Worm (Caenorhabditis elegans) whole organism, L1 larva: Measurements from ENCODE around the gene grl-6.

Experiments used
- C16A3.4 ChIP-seq: fragments of 150-350 bp; optimal IDR thresholded peaks from 2 replicates; lab custom pipeline; 2014; ENCODE audit warnings: missing biosample characterization, missing genetic modification characterization
- C34B4.2 ChIP-seq: sonication (generic microtip); optimal IDR thresholded peaks from 2 replicates; lab custom pipeline; 2017; ENCODE audit warnings: mild to moderate bottlenecking, missing genetic modification characterization, missing compliant biosample characterization
- F16B12.6 ChIP-seq: fragments of 150-350 bp; optimal IDR thresholded peaks from 2 replicates; lab custom pipeline; 2014; ENCODE audit warnings: missing biosample characterization, missing genetic modification characterization
- Y116A8C.19 ChIP-seq: sonication (generic microtip); optimal IDR thresholded peaks from 2 replicates; lab custom pipeline; 2016; ENCODE audit warnings: missing compliant biosample characterization, missing genetic modification characterization, borderline replicate concordance
- aha-1 ChIP-seq: fragments of 150-350 bp; optimal IDR thresholded peaks from 2 replicates; lab custom pipeline; 2014; ENCODE audit warnings: missing biosample characterization, missing genetic modification characterization
- alr-1 ChIP-seq: fragments of 200-800 bp; sonication (Bioruptor generic); optimal IDR thresholded peaks from 2 replicates; lab custom pipeline; 2018; ENCODE audit warnings: borderline replicate concordance, mild to moderate bottlenecking, missing genetic modification characterization, missing compliant biosample characterization
- ama-1 ChIP-seq: fragments of 150-350 bp; optimal IDR thresholded peaks from 2 replicates; lab custom pipeline; 2014
- ceh-8 ChIP-seq: fragments of 200-800 bp; sonication (Bioruptor generic); optimal IDR thresholded peaks from 2 replicates; lab custom pipeline; 2018; ENCODE audit warnings: mild to moderate bottlenecking, missing genetic modification characterization, moderate library complexity, missing compliant biosample characterization
- ceh-82 ChIP-seq, 3 experiments: fragments of 150-350 bp in 1 of 3; sonication (generic microtip) in 2 of 3; optimal IDR thresholded peaks; 2 replicates each; lab custom pipeline; 2014 to 2017; ENCODE audit warnings: missing biosample characterization in 3 of 3, missing genetic modification characterization in 3 of 3
- ceh-88 ChIP-seq: fragments of 200-800 bp; sonication (Bioruptor generic); IDR thresholded peaks from 2 replicates; pipeline ENCODE4 v1.3.6; 2022; ENCODE audit warnings: missing genetic modification characterization, missing compliant biosample characterization
- efl-1 ChIP-seq, 4 experiments: fragments of 150-350 bp; optimal IDR thresholded peaks in 3 of 4; peaks in 1 of 4; 1 replicate in 1 of 4; 2 replicates in 3 of 4; lab custom pipeline; 2014; ENCODE audit warnings: missing biosample characterization in 2 of 4, missing genetic modification characterization in 2 of 4, missing genetic modification reagents in 2 of 4
- egl-13 ChIP-seq: sonication (generic microtip); optimal IDR thresholded peaks from 2 replicates; lab custom pipeline; 2016; ENCODE audit warnings: missing genotype, missing genetic modification reagents, missing genetic modification characterization, missing compliant biosample characterization
- egl-27 ChIP-seq, 2 experiments: fragments of 150-350 bp in 1 of 2; sonication (generic microtip); optimal IDR thresholded peaks; 3 replicates each; lab custom pipeline; 2017 to 2018; ENCODE audit warnings: missing biosample characterization in 2 of 2, missing genetic modification characterization in 2 of 2, missing genetic modification reagents in 2 of 2
- fkh-4 ChIP-seq: sonication (generic microtip); optimal IDR thresholded peaks from 2 replicates; lab custom pipeline; 2016; ENCODE audit warnings: missing compliant biosample characterization, missing genetic modification characterization, borderline replicate concordance
- fkh-8 ChIP-seq: sonication (generic microtip); optimal IDR thresholded peaks from 2 replicates; lab custom pipeline; 2016; ENCODE audit warnings: mild to moderate bottlenecking, missing genetic modification characterization, missing compliant biosample characterization
- fos-1 ChIP-seq: fragments of 150-350 bp; optimal IDR thresholded peaks from 2 replicates; lab custom pipeline; 2014; ENCODE audit warnings: missing biosample characterization, missing genetic modification characterization
- hlh-4 ChIP-seq: sonication (generic microtip); optimal IDR thresholded peaks from 2 replicates; lab custom pipeline; 2016; ENCODE audit warnings: mild to moderate bottlenecking, missing genetic modification characterization, missing compliant biosample characterization
- hpl-2 ChIP-seq: fragments of 150-350 bp; optimal IDR thresholded peaks from 2 replicates; lab custom pipeline; 2014; ENCODE audit warnings: missing biosample characterization, missing genetic modification reagents, missing genetic modification characterization
- irx-1 ChIP-seq: sonication (generic microtip); optimal IDR thresholded peaks from 2 replicates; lab custom pipeline; 2016; ENCODE audit warnings: missing genetic modification characterization, missing compliant biosample characterization
- jun-1 ChIP-seq: fragments of 150-350 bp; optimal IDR thresholded peaks from 2 replicates; lab custom pipeline; 2014; ENCODE audit warnings: missing biosample characterization, missing genetic modification reagents, missing genetic modification characterization
- lin-14 ChIP-seq: fragments of 200-800 bp; sonication (Bioruptor generic); optimal IDR thresholded peaks from 2 replicates; lab custom pipeline; 2018; ENCODE audit warnings: mild to moderate bottlenecking, missing genetic modification characterization, moderate library complexity, missing compliant biosample characterization
- lin-15B ChIP-seq: fragments of 150-350 bp; sonication (generic microtip); optimal IDR thresholded peaks from 3 replicates; lab custom pipeline; 2014; ENCODE audit warnings: missing biosample characterization, missing genetic modification characterization
- lir-3 ChIP-seq: sonication (generic microtip); optimal IDR thresholded peaks from 2 replicates; lab custom pipeline; 2016; ENCODE audit warnings: mild to moderate bottlenecking, missing genetic modification characterization, moderate library complexity, missing compliant biosample characterization; ENCODE audit not compliant: poor library complexity
- mep-1 ChIP-seq: fragments of 150-350 bp; optimal IDR thresholded peaks from 2 replicates; lab custom pipeline; 2014; ENCODE audit warnings: missing biosample characterization, missing genetic modification characterization
- nhr-11 ChIP-seq: fragments of 150-350 bp; optimal IDR thresholded peaks from 2 replicates; lab custom pipeline; 2014; ENCODE audit warnings: missing biosample characterization, missing genetic modification characterization
- nhr-20 ChIP-seq: sonication (generic microtip); optimal IDR thresholded peaks from 2 replicates; lab custom pipeline; 2016; ENCODE audit warnings: mild to moderate bottlenecking, missing genetic modification characterization, missing compliant biosample characterization
- nhr-71 ChIP-seq: sonication (generic microtip); optimal IDR thresholded peaks from 2 replicates; lab custom pipeline; 2016; ENCODE audit warnings: mild to moderate bottlenecking, missing genetic modification characterization, moderate library complexity, missing compliant biosample characterization
- nhr-77 ChIP-seq: fragments of 150-350 bp; optimal IDR thresholded peaks from 2 replicates; lab custom pipeline; 2014; ENCODE audit warnings: missing biosample characterization, missing genetic modification characterization
- nhr-84 ChIP-seq: sonication (generic microtip); optimal IDR thresholded peaks from 2 replicates; lab custom pipeline; 2017; ENCODE audit warnings: missing biosample characterization, missing genetic modification characterization
- nhr-85 ChIP-seq: sonication (generic microtip); peaks from one replicate; lab custom pipeline; 2016; ENCODE audit warnings: missing genetic modification characterization, inconsistent platforms, missing compliant biosample characterization
- pag-3 ChIP-seq: sonication (generic microtip); optimal IDR thresholded peaks from 2 replicates; lab custom pipeline; 2017; ENCODE audit warnings: missing genetic modification characterization, mild to moderate bottlenecking, missing compliant biosample characterization, antibody characterized with exemption, borderline replicate concordance; ENCODE audit not compliant: insufficient read depth
- pax-3 ChIP-seq: fragments of 200-800 bp; sonication (Bioruptor generic); optimal IDR thresholded peaks from 2 replicates; lab custom pipeline; 2018; ENCODE audit warnings: mild to moderate bottlenecking, missing genetic modification characterization, moderate library complexity, missing compliant biosample characterization
- rnt-1 ChIP-seq: sonication (generic microtip); optimal IDR thresholded peaks from 2 replicates; lab custom pipeline; 2016; ENCODE audit warnings: mild to moderate bottlenecking, missing genetic modification characterization, moderate library complexity, missing compliant biosample characterization
- skn-1 ChIP-seq: fragments of 150-350 bp; optimal IDR thresholded peaks from 2 replicates; lab custom pipeline; 2014; ENCODE audit warnings: missing biosample characterization, missing genetic modification characterization
- snpc-4 ChIP-seq: fragments of 150-350 bp; optimal IDR thresholded peaks from 2 replicates; lab custom pipeline; 2014; ENCODE audit warnings: missing biosample characterization, missing genetic modification characterization
- snu-23 ChIP-seq: sonication (generic microtip); optimal IDR thresholded peaks from 2 replicates; lab custom pipeline; 2016; ENCODE audit warnings: missing genetic modification characterization, missing compliant biosample characterization
- sptf-1 ChIP-seq: fragments of 150-350 bp; optimal IDR thresholded peaks from 2 replicates; lab custom pipeline; 2014; ENCODE audit warnings: missing biosample characterization, missing genetic modification characterization
- swsn-7 ChIP-seq: sonication (generic microtip); optimal IDR thresholded peaks from 2 replicates; lab custom pipeline; 2016; ENCODE audit warnings: missing genetic modification characterization, missing compliant biosample characterization
- unc-130 ChIP-seq: fragments of 150-350 bp; optimal IDR thresholded peaks from 2 replicates; lab custom pipeline; 2017; ENCODE audit warnings: missing biosample characterization, missing genetic modification characterization, inconsistent platforms
- unc-62 ChIP-seq: fragments of 150-350 bp; optimal IDR thresholded peaks from 2 replicates; lab custom pipeline; 2014; ENCODE audit warnings: missing biosample characterization, missing genetic modification reagents, missing genetic modification characterization
- unc-86 ChIP-seq: sonication (generic microtip); optimal IDR thresholded peaks from 2 replicates; lab custom pipeline; 2016; ENCODE audit warnings: missing genetic modification characterization, missing compliant biosample characterization
- unc-98 ChIP-seq: fragments of 200-800 bp; sonication (Bioruptor generic); IDR thresholded peaks from 2 replicates; pipeline ENCODE4 v1.3.6; 2022; ENCODE audit warnings: missing genetic modification characterization, missing compliant biosample characterization
- xbp-1 ChIP-seq: sonication (generic microtip); optimal IDR thresholded peaks from 2 replicates; lab custom pipeline; 2016; ENCODE audit warnings: missing genetic modification characterization, missing compliant biosample characterization
- zag-1 ChIP-seq: fragments of 150-350 bp; optimal IDR thresholded peaks from 2 replicates; lab custom pipeline; 2014; ENCODE audit warnings: missing biosample characterization, missing genetic modification characterization
- zip-4 ChIP-seq: fragments of 200-800 bp; sonication (Bioruptor generic); optimal IDR thresholded peaks from 2 replicates; lab custom pipeline; 2018; ENCODE audit warnings: mild to moderate bottlenecking, missing genetic modification characterization, moderate library complexity, missing compliant biosample characterization
- ztf-11 ChIP-seq, 2 experiments: sonication (generic microtip); optimal IDR thresholded peaks; 2 replicates each; lab custom pipeline; 2016 to 2017; ENCODE audit warnings: missing genetic modification characterization in 2 of 2, missing biosample characterization in 1 of 2, missing compliant biosample characterization in 1 of 2
- ztf-4 ChIP-seq: fragments of 150-350 bp; optimal IDR thresholded peaks from 2 replicates; lab custom pipeline; 2014; ENCODE audit warnings: missing biosample characterization, missing genetic modification characterization

grl-6 gene

DNA sequence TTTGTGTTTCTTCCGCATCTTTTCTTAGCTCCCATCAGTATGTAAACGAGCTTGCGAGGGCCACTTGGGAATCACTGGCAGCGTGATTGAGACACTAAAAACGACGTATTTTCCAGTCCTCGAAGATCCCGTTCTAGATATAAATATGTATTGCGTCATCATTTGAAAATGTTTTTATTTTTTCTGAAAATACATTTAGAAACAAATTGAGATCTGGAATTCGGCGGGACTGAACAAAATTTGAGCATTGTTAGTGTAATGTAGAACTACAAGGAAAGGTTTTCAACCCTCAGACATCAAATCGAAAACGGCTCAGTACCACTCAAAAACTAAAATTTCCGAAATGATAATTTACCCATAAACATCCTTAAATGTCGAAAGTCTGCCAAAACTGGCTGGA lies 37.2 kb downstream of the grl-6 start:
- TF ChIP-seq egl-27 (tag; optimal IDR thresholded peaks at IDR 0.05; lab: Kevin White, UChicago) (no peak), lin-14 (GFP tag; lab: Kevin White, UChicago) (peak; percentile 34), jun-1 (tag; lab: Kevin White, UChicago) (no peak), fkh-4 (no peak), efl-1 (optimal IDR thresholded peaks at IDR 0.05; lab: Kevin White, UChicago) (no peak), efl-1 (GFP tag; optimal IDR thresholded peaks at IDR 0.05 in 1 of 2; lab: Kevin White, UChicago) (peak in 1 of 2 experiments; percentile 1), snpc-4 (tag; lab: Kevin White, UChicago) (no peak)

DNA sequence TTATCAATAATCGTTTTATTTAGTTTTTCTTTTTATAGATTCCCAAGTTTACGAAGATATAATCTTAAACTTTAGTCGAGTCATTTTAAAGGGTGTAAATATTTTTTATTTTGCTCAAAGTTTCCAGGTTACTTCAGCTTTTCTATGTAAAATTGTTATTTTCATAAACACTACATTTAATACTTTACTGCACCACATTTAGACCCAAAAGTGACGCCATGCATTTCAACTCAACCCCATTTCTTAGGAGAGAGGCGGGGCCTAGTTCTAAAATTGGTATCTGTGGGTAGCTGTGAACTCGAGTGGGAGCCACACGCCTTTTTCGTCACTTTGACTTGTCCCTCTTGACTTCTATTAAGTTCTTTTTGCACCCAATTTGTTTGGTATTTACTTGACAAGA lies 38.2 kb downstream of the grl-6 start, which contains the start of gene T22E5.1:
Gene T22E5.1 (plus strand): TSS at position 301 of the 400 bp plus-strand sequence.
- TF ChIP-seq unc-130 (tag; lab: Kevin White, UChicago): no peak
- no peak for TF ChIP-seq ceh-82 (tag; optimal IDR thresholded peaks at IDR 0.05; lab: Kevin White, UChicago)
- no peak for TF ChIP-seq nhr-20 (tag; lab: Kevin White, UChicago)
- TF ChIP-seq egl-13 (tag; lab: Kevin White, UChicago): no peak
- no peak for TF ChIP-seq snpc-4 (tag; lab: Kevin White, UChicago)
- TF ChIP-seq fos-1 (tag; lab: Kevin White, UChicago): no peak
- TF ChIP-seq nhr-84 (tag; lab: Kevin White, UChicago): no peak
- no peak for TF ChIP-seq F16B12.6
- TF ChIP-seq unc-86 (tag; lab: Kevin White, UChicago): no peak
- no peak for TF ChIP-seq zip-4 (GFP tag; lab: Kevin White, UChicago)
- TF ChIP-seq swsn-7: no peak
- TF ChIP-seq xbp-1 (tag; lab: Kevin White, UChicago): no peak
- TF ChIP-seq skn-1: no peak

DNA sequence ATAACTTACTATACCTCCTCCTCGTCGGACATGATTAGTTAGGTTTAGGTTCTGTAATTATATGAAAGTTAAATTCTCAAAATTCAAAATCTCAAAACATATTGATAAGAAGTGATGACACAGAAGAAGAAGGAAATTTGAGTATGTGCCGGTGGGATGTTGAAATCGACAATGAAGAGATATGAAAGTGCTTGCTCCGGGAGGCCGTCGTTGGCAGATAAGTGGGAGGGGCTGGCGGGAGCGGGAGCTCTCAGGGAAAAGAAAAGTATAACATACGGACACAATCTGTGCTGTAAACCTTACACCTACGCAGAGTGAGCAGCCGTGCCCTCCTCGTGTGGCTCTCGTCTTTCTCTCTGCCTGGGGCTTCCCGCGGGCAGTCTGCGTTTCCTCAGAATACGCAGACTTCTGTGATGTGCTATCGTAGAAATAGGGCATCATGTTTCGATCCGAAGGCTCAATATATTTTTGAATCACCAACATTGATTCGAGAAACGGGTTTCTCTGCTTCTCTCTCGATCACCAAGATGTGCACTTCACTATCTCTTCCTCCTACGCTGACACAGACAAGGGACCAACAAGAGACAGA lies 40.5 kb downstream of the grl-6 start, which contains the start of gene mup-2:
Gene mup-2 (minus strand): TSS at position 51 of the 589 bp plus-strand sequence.
- no peak for TF ChIP-seq Y116A8C.19 (tag; lab: Kevin White, UChicago)
- no peak for TF ChIP-seq hlh-4 (tag; lab: Kevin White, UChicago)
- no peak for TF ChIP-seq nhr-11 (tag; lab: Kevin White, UChicago)
- peak; percentile 50 for TF ChIP-seq nhr-20 (tag; lab: Kevin White, UChicago)
- peak; percentile 30; the same call in 1 of the 2 replicates for TF ChIP-seq unc-98 (GFP tag; lab: Robert Waterston, UW)
- TF ChIP-seq unc-62: no peak
- no peak for TF ChIP-seq ceh-82 (tag; optimal IDR thresholded peaks at IDR 0.05; lab: Kevin White, UChicago)
- no peak for TF ChIP-seq fkh-8 (tag; lab: Kevin White, UChicago)
- TF ChIP-seq rnt-1 (tag; lab: Kevin White, UChicago): peak; percentile 69
- TF ChIP-seq jun-1 (tag; lab: Kevin White, UChicago): no peak
- no peak for TF ChIP-seq ztf-11 (tag; optimal IDR thresholded peaks at IDR 0.05; lab: Kevin White, UChicago)
- TF ChIP-seq C34B4.2 (tag; lab: Kevin White, UChicago): no peak
- TF ChIP-seq ama-1 (lab: Kevin White, UChicago): no peak
- no peak for TF ChIP-seq pax-3 (tag; lab: Kevin White, UChicago)
- no peak for TF ChIP-seq ceh-88
- no peak for TF ChIP-seq ceh-8
- TF ChIP-seq zag-1 (tag; lab: Kevin White, UChicago): no peak
- no peak for TF ChIP-seq alr-1
- no peak for TF ChIP-seq aha-1
- TF ChIP-seq irx-1 (tag; lab: Kevin White, UChicago): peak; percentile 7
- peak; percentile 17 for TF ChIP-seq lir-3
- TF ChIP-seq sptf-1: no peak
- TF ChIP-seq pag-3 (tag; lab: Kevin White, UChicago): peak; percentile 77
- no peak for TF ChIP-seq skn-1
- no peak for TF ChIP-seq F16B12.6
- no peak for TF ChIP-seq C16A3.4 (tag; lab: Kevin White, UChicago)
- TF ChIP-seq egl-27 (tag; optimal IDR thresholded peaks at IDR 0.05; lab: Kevin White, UChicago): no peak
- no peak for TF ChIP-seq lin-15B (tag; lab: Kevin White, UChicago)
- TF ChIP-seq ztf-4 (tag; lab: Kevin White, UChicago): peak; percentile 7
- TF ChIP-seq fkh-4: peak; percentile 13
- TF ChIP-seq snu-23 (GFP tag; lab: Kevin White, UChicago): peak; percentile 61
- TF ChIP-seq mep-1 (tag; lab: Kevin White, UChicago): no peak
- TF ChIP-seq nhr-85 (tag; lab: Kevin White, UChicago): no peak
- TF ChIP-seq nhr-71 (tag; lab: Kevin White, UChicago): peak; percentile 89
- TF ChIP-seq hpl-2 (GFP tag; lab: Kevin White, UChicago): no peak
- no peak for TF ChIP-seq zip-4 (GFP tag; lab: Kevin White, UChicago)
- no peak for TF ChIP-seq nhr-77
